Worm (Caenorhabditis elegans): Measurements from ENCODE around the gene B0252.11.
A peak's percentile ranks its signal among the peaks of the same experiment; 100 is the strongest.

Gene B0252.11

DNA sequence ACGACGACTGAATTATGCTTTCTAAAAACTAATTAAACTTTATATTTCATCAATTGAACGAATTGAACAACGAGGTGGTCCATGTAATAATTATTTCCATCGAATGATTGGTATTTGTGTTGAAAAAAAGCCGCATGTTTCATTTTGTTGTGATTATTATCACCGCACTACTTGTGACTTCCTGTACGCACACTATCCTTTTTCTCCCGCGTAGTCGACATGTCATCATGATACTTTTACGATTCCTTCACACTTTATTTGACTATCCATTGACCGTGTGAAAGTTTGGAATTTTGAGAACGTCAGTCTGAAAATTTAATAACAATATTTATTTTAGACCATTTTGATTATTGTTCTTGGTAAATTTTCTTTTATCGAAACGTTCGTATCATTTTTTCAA is 10.0 kb upstream of the B0252.11 start, which contains the start of gene F22D3.4:
F22D3.4 (minus strand) TSS at position 1 of the 400 bp plus-strand sequence.
- TF ChIP-seq R02D3.7 (tag; optimal IDR thresholded peaks at IDR 0.05) (no peak), snpc-4 (tag; optimal IDR thresholded peaks at IDR 0.05) (no peak), nhr-10 (tag; optimal IDR thresholded peaks at IDR 0.05) (no peak), mdl-1 (tag; optimal IDR thresholded peaks at IDR 0.05) (no peak), ceh-82 (tag; optimal IDR thresholded peaks at IDR 0.05) (no peak), ceh-16 (tag; optimal IDR thresholded peaks at IDR 0.05) (no peak), ama-1 (optimal IDR thresholded peaks at IDR 0.05) (no peak), lsy-2 (tag; optimal IDR thresholded peaks at IDR 0.05) (no peak), ZK546.5 (tag; optimal IDR thresholded peaks at IDR 0.05) (no peak), nhr-77 (tag; optimal IDR thresholded peaks at IDR 0.05) (no peak), lin-13 (GFP tag; optimal IDR thresholded peaks at IDR 0.05) (no peak)

DNA sequence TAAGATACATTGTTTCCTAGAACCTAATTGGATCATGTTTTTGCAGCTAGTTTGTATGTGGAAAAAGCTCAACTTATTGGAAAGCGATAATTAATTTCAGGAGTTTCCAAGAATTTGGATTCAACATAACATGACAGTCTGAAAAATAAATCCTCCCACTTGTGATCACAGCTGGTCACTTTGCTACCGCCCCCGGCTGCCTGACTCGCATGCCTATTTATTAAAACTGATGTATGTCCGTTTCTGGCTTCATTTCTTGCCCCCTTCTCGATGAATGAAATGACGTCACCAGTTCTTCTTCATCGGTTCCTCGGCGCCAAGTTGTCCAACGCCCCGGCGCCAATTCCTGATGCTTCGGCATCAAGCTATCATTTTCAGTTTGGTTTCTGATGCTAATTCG is 9.4 kb upstream of the B0252.11 start:
- TF ChIP-seq dmd-4 (tag; optimal IDR thresholded peaks at IDR 0.05) (no peak), sma-9 (GFP tag; optimal IDR thresholded peaks at IDR 0.05) (peak; percentile 73), sma-9 (tag; optimal IDR thresholded peaks at IDR 0.05) (no peak)

DNA sequence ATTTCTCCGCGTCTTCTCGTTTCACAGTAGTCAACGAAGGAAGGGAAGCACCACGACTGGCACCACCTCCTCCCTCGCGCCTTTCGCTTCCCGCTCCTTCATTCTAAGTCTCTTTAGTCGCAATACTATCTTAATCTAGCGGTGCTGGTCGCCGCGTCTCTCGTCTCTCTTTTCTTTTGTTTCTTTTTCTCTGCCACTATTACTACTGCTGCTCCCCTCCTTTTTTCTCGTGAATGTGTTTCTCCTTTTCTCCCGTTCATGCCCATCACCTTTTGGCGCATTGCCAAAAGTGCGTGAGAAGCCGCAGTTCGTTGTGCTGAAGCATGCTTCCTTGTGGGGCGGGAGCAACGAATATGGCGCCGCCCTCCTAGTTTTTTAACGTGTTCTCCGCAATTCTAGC is 8.9 kb upstream of the B0252.11 start:
- TF ChIP-seq nhr-10 (tag; optimal IDR thresholded peaks at IDR 0.05) = no peak
- TF ChIP-seq ztf-1 (GFP tag; conservative IDR thresholded peaks at IDR 0.05) = no peak
- TF ChIP-seq nhr-12 (tag; optimal IDR thresholded peaks at IDR 0.05) = no peak
- TF ChIP-seq alr-1 (tag; optimal IDR thresholded peaks at IDR 0.05) = no peak
- peak; percentile 78 for TF ChIP-seq nhr-129 (tag; optimal IDR thresholded peaks at IDR 0.05)
- TF ChIP-seq nhr-237 (tag; optimal IDR thresholded peaks at IDR 0.05) = no peak
- TF ChIP-seq zag-1 (tag; optimal IDR thresholded peaks at IDR 0.05) = peak; percentile 86
- peak; percentile 39 for TF ChIP-seq lin-13 (GFP tag; optimal IDR thresholded peaks at IDR 0.05)
- TF ChIP-seq elt-1 (tag; optimal IDR thresholded peaks at IDR 0.05) = no peak
- peak; percentile 60 for TF ChIP-seq Y55F3AM.14 (GFP tag; optimal IDR thresholded peaks at IDR 0.05)
- peak; percentile 88 for TF ChIP-seq unc-55 (GFP tag; optimal IDR thresholded peaks at IDR 0.05)
- TF ChIP-seq lsy-2 (tag; optimal IDR thresholded peaks at IDR 0.05) = peak; percentile 45 to 77
- peak; percentile 60 for TF ChIP-seq nhr-25 (tag; optimal IDR thresholded peaks at IDR 0.05)
- TF ChIP-seq unc-39 (tag; optimal IDR thresholded peaks at IDR 0.05) = no peak
- TF ChIP-seq egl-27 (tag; optimal IDR thresholded peaks at IDR 0.05) = peak; percentile 65
- TF ChIP-seq nhr-6 (tag; optimal IDR thresholded peaks at IDR 0.05) = no peak
- TF ChIP-seq ceh-82 (tag; optimal IDR thresholded peaks at IDR 0.05) = no peak
- TF ChIP-seq peb-1 (tag; optimal IDR thresholded peaks at IDR 0.05) = peak; percentile 14
- no peak for TF ChIP-seq dmd-4 (tag; optimal IDR thresholded peaks at IDR 0.05)
- TF ChIP-seq lin-39 (tag; optimal IDR thresholded peaks at IDR 0.05) = no peak
- no peak for TF ChIP-seq unc-62 (GFP tag; optimal IDR thresholded peaks at IDR 0.05)
- TF ChIP-seq mab-5 (tag; optimal IDR thresholded peaks at IDR 0.05) = peak; percentile 20
- peak; percentile 80 for TF ChIP-seq sma-9 (GFP tag; optimal IDR thresholded peaks at IDR 0.05)
- TF ChIP-seq sma-9 (tag; optimal IDR thresholded peaks at IDR 0.05) = no peak
- no peak for TF ChIP-seq ZK546.5 (tag; optimal IDR thresholded peaks at IDR 0.05)
- peak; percentile 47 for TF ChIP-seq gmeb-1 (tag; optimal IDR thresholded peaks at IDR 0.05)
- peak; percentile 46 for TF ChIP-seq ama-1 (optimal IDR thresholded peaks at IDR 0.05)
- peak; percentile 30 for TF ChIP-seq snpc-4 (tag; optimal IDR thresholded peaks at IDR 0.05)
- TF ChIP-seq nhr-23 (tag; optimal IDR thresholded peaks at IDR 0.05) = no peak
- no peak for TF ChIP-seq ztf-11 (tag; optimal IDR thresholded peaks at IDR 0.05)
- TF ChIP-seq nhr-77 (tag; optimal IDR thresholded peaks at IDR 0.05) = no peak
- peak; percentile 82 for TF ChIP-seq blmp-1 (tag; optimal IDR thresholded peaks at IDR 0.05; ENCODE audit: insufficient read depth)
- TF ChIP-seq skn-1 (tag; optimal IDR thresholded peaks at IDR 0.05) = no peak
- peak; percentile 92 for TF ChIP-seq fos-1 (tag; optimal IDR thresholded peaks at IDR 0.05)
- TF ChIP-seq mbf-1 (tag; optimal IDR thresholded peaks at IDR 0.05) = no peak
- no peak for TF ChIP-seq nhr-11 (tag; optimal IDR thresholded peaks at IDR 0.05)
- no peak for TF ChIP-seq aly-2 (tag; optimal IDR thresholded peaks at IDR 0.05)
- TF ChIP-seq elt-3 (tag; optimal IDR thresholded peaks at IDR 0.05) = no peak
- peak; percentile 7 for TF ChIP-seq nhr-21 (tag; optimal IDR thresholded peaks at IDR 0.05)
- no peak for TF ChIP-seq ceh-16 (tag; optimal IDR thresholded peaks at IDR 0.05)
- peak; percentile 86 for TF ChIP-seq F13H6.1 (tag; optimal IDR thresholded peaks at IDR 0.05)
- TF ChIP-seq crh-2 (tag; optimal IDR thresholded peaks at IDR 0.05) = peak; percentile 86
- peak; percentile 26 to 77 for TF ChIP-seq mdl-1 (tag; optimal IDR thresholded peaks at IDR 0.05)
- TF ChIP-seq C34F6.9 (tag; optimal IDR thresholded peaks at IDR 0.05) = peak; percentile 77
- TF ChIP-seq sem-4 (tag; optimal IDR thresholded peaks at IDR 0.05) = peak; percentile 44
- peak; percentile 43 for TF ChIP-seq lin-11 (tag; optimal IDR thresholded peaks at IDR 0.05)
- peak; percentile 61 for TF ChIP-seq ztf-4 (tag; optimal IDR thresholded peaks at IDR 0.05)
- peak; percentile 55 for TF ChIP-seq sma-3 (GFP tag; optimal IDR thresholded peaks at IDR 0.05)
- no peak for TF ChIP-seq R02D3.7 (tag; optimal IDR thresholded peaks at IDR 0.05)

Measured in whole organism, L2 larva.